Fruit fly (Drosophila melanogaster) whole organism, prepupa: ENCODE data around the gene t-Grip91.

Source experiments
- Blimp-1 ChIP-seq: fragments of 200-800 bp; sonication (Bioruptor generic); optimal IDR thresholded peaks from 3 replicates; lab custom pipeline; 2017; ENCODE audit warnings: missing biosample characterization, missing genetic modification characterization, mild to moderate bottlenecking, moderate library complexity, missing genetic modification reagents
- CG10669 ChIP-seq: fragments of 200-800 bp; sonication (Bioruptor generic); optimal IDR thresholded peaks from 3 replicates; lab custom pipeline; 2018; ENCODE audit warnings: missing biosample characterization, mild to moderate bottlenecking, missing genetic modification characterization, moderate library complexity
- CG11294 ChIP-seq: fragments of 200-800 bp; sonication (Bioruptor generic); IDR thresholded peaks from 2 replicates; pipeline ENCODE4 v1.3.6; 2022; ENCODE audit warnings: missing biosample characterization, missing genetic modification characterization
- CG1621 ChIP-seq: fragments of 200-800 bp; sonication (Bioruptor generic); optimal IDR thresholded peaks from 3 replicates; lab custom pipeline; 2018; ENCODE audit warnings: missing biosample characterization, mild to moderate bottlenecking, missing genetic modification characterization
- CG3032 ChIP-seq: fragments of 200-800 bp; optimal IDR thresholded peaks from 2 replicates; lab custom pipeline; 2019; ENCODE audit warnings: missing biosample characterization, mild to moderate bottlenecking, missing genetic modification characterization, moderate library complexity
- CG32006 ChIP-seq: fragments of 200-800 bp; sonication (Bioruptor generic); optimal IDR thresholded peaks from 3 replicates; lab custom pipeline; 2017; ENCODE audit warnings: missing biosample characterization, mild to moderate bottlenecking, missing genetic modification characterization
- Gug ChIP-seq: fragments of 200-800 bp; sonication (Bioruptor generic); IDR thresholded peaks from 2 replicates; pipeline ENCODE4 v1.3.6; 2022; ENCODE audit warnings: missing biosample characterization, missing genetic modification characterization
- Hr39 ChIP-seq: fragments of 200-800 bp; sonication (Bioruptor generic); optimal IDR thresholded peaks from 2 replicates; lab custom pipeline; 2016; ENCODE audit warnings: missing biosample characterization, missing genetic modification characterization
- Hr4 ChIP-seq: fragments of 200-800 bp; sonication (Bioruptor generic); optimal IDR thresholded peaks from 3 replicates; lab custom pipeline; 2016; ENCODE audit warnings: missing biosample characterization, missing genetic modification characterization
- OdsH ChIP-seq: fragments of 200-800 bp; sonication (Bioruptor generic); optimal IDR thresholded peaks from 3 replicates; lab custom pipeline; 2016; ENCODE audit warnings: missing biosample characterization, missing genetic modification characterization
- dsx ChIP-seq: fragments of 200-800 bp; optimal IDR thresholded peaks from 3 replicates; lab custom pipeline; 2019; ENCODE audit warnings: missing biosample characterization, mild to moderate bottlenecking, missing genetic modification characterization, moderate library complexity; ENCODE audit not compliant: poor library complexity, severe bottlenecking
- fd85E ChIP-seq: fragments of 200-800 bp; sonication (Bioruptor generic); optimal IDR thresholded peaks from 3 replicates; lab custom pipeline; 2016; ENCODE audit warnings: missing biosample characterization, missing genetic modification characterization
- pdm3 ChIP-seq: fragments of 200-800 bp; sonication (Bioruptor generic); optimal IDR thresholded peaks from 3 replicates; lab custom pipeline; 2016; ENCODE audit warnings: missing biosample characterization, missing genetic modification characterization

dm6 chr2L:15760666-15761065 lies 23.2 kb upstream of the t-Grip91 start:
- no peak for TF ChIP-seq CG11294 (GFP tag; lab: Robert Waterston, UW)
- TF ChIP-seq Blimp-1 (GFP tag; lab: Kevin White, UChicago): no peak
- TF ChIP-seq CG3032 (tag; lab: Kevin White, UChicago): no peak
- no peak for TF ChIP-seq fd85E (GFP tag; lab: Kevin White, UChicago)
- TF ChIP-seq OdsH: no peak
- no peak for TF ChIP-seq Hr4 (GFP tag; lab: Kevin White, UChicago)
- no peak for TF ChIP-seq Hr39 (GFP tag; lab: Kevin White, UChicago)
- no peak for TF ChIP-seq CG1621
- TF ChIP-seq CG10669: no peak
- no peak for TF ChIP-seq dsx (GFP tag; lab: Kevin White, UChicago)
- no peak for TF ChIP-seq Gug (GFP tag; lab: Robert Waterston, UW)
- TF ChIP-seq pdm3 (GFP tag; lab: Kevin White, UChicago): no peak
- TF ChIP-seq CG32006 (GFP tag; lab: Kevin White, UChicago): no peak
